Fruit fly (Drosophila melanogaster): ENCODE results near the gene Surf4.

DNA sequence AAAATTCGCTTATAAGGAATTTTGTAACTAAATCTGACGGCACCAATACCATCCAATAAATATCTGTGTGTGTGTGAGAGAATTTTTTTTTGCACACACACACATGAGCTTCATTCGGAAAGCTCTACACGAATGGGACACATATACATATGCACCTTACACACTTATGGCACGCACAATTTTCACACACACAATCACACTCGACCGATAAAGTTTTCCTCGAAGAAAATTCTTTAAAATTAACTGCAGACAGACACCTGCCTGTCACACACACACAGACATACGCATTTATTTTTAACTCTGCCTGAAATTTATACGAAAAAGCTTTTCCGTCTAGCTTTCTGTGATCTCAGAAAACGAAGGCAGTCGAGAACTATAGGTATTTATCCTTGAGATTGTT, 35.3 kb downstream of the Surf4 start:
- TF ChIP-seq Eip75B (GFP tag; optimal IDR thresholded peaks at IDR 0.05): no peak
- TF ChIP-seq Sox14 (GFP tag; optimal IDR thresholded peaks at IDR 0.05): no peak
- TF ChIP-seq CG6854 (GFP tag; optimal IDR thresholded peaks at IDR 0.05): no peak
- no peak for TF ChIP-seq cyc (GFP tag; optimal IDR thresholded peaks at IDR 0.05)
- TF ChIP-seq dsx (GFP tag; optimal IDR thresholded peaks at IDR 0.05; ENCODE audit: poor library complexity, severe bottlenecking): no peak
- no peak for TF ChIP-seq Eip93F (GFP tag; optimal IDR thresholded peaks at IDR 0.05)
- no peak for TF ChIP-seq CG8319 (GFP tag; optimal IDR thresholded peaks at IDR 0.05)
- TF ChIP-seq Gug (GFP tag; IDR thresholded peaks at IDR 0.05): no peak
- TF ChIP-seq CG6276 (GFP tag; optimal IDR thresholded peaks at IDR 0.05): no peak
- TF ChIP-seq CG16779 (tag; optimal IDR thresholded peaks at IDR 0.05): no peak
- no peak for TF ChIP-seq Lpt (GFP tag; optimal IDR thresholded peaks at IDR 0.05)
- TF ChIP-seq CG10669 (GFP tag; optimal IDR thresholded peaks at IDR 0.05): no peak
- no peak for TF ChIP-seq Blimp-1 (GFP tag; optimal IDR thresholded peaks at IDR 0.05)

All from whole organism, prepupa.